Worm (Caenorhabditis elegans) whole organism, L4 larva: ENCODE measurements around the gene lin-15B.

Experiments
- F10B5.3 ChIP-seq: sonication (generic microtip); optimal IDR thresholded peaks from 2 replicates; lab custom pipeline; 2016; ENCODE audit warnings: mild to moderate bottlenecking, missing genetic modification characterization, missing compliant biosample characterization
- arid-1 ChIP-seq: fragments of 200-800 bp; sonication (Bioruptor generic); conservative IDR thresholded peaks from 2 replicates; pipeline ENCODE4 v1.3.6; 2022; ENCODE audit warnings: missing genetic modification reagents, missing genetic modification characterization, missing compliant biosample characterization
- attf-4 ChIP-seq: sonication (generic microtip); optimal IDR thresholded peaks from 3 replicates; lab custom pipeline; 2017; ENCODE audit warnings: missing biosample characterization, missing genetic modification characterization
- ctbp-1 ChIP-seq: fragments of 200-800 bp; sonication (Bioruptor generic); IDR thresholded peaks from 2 replicates; pipeline ENCODE4 v1.3.6; 2022; ENCODE audit warnings: missing genetic modification reagents, missing genetic modification characterization, missing compliant biosample characterization
- egl-27 ChIP-seq: sonication (generic microtip); optimal IDR thresholded peaks from 3 replicates; lab custom pipeline; 2017; ENCODE audit warnings: missing biosample characterization, missing genetic modification reagents, missing genetic modification characterization
- lin-29 ChIP-seq: fragments of 200-800 bp; sonication (Bioruptor generic); IDR thresholded peaks from 2 replicates; pipeline ENCODE4 v1.3.6; 2022; ENCODE audit warnings: missing genetic modification reagents, missing genetic modification characterization, missing compliant biosample characterization
- lsy-2 ChIP-seq, 2 experiments: fragments of 150-350 bp in 1 of 2; sonication (generic microtip) in 1 of 2; optimal IDR thresholded peaks; 2 replicates each; lab custom pipeline; 2014 to 2017; ENCODE audit warnings: missing biosample characterization in 2 of 2, missing genetic modification characterization in 2 of 2
- madf-9 ChIP-seq: fragments of 200-800 bp; sonication (Bioruptor generic); conservative IDR thresholded peaks from 2 replicates; pipeline ENCODE4 v1.3.6; 2022; ENCODE audit warnings: missing genetic modification reagents, missing genetic modification characterization, missing compliant biosample characterization
- nhr-10 ChIP-seq: fragments of 150-350 bp; optimal IDR thresholded peaks from 2 replicates; lab custom pipeline; 2014; ENCODE audit warnings: missing biosample characterization, missing genetic modification characterization
- skn-1 ChIP-seq: fragments of 150-350 bp; optimal IDR thresholded peaks from 2 replicates; lab custom pipeline; 2014; ENCODE audit warnings: missing biosample characterization, missing genetic modification characterization
- unc-130 ChIP-seq: sonication (generic microtip); optimal IDR thresholded peaks from 2 replicates; lab custom pipeline; 2016; ENCODE audit warnings: missing genetic modification reagents, missing genetic modification characterization, missing compliant biosample characterization
- unc-39 ChIP-seq: sonication (generic microtip); optimal IDR thresholded peaks from 2 replicates; lab custom pipeline; 2017; ENCODE audit warnings: missing biosample characterization, missing genetic modification characterization
- vab-7 ChIP-seq: fragments of 200-800 bp; sonication (Bioruptor generic); IDR thresholded peaks from 2 replicates; pipeline ENCODE4 v1.3.6; 2022; ENCODE audit warnings: missing genetic modification reagents, missing genetic modification characterization, missing compliant biosample characterization
- zfp-3 ChIP-seq: fragments of 200-800 bp; sonication (Bioruptor generic); conservative IDR thresholded peaks from 2 replicates; pipeline ENCODE4 v1.3.6; 2022; ENCODE audit warnings: missing genetic modification reagents, missing genetic modification characterization, missing compliant biosample characterization
- zip-2 ChIP-seq: fragments of 150-350 bp; optimal IDR thresholded peaks from 2 replicates; lab custom pipeline; 2014; ENCODE audit warnings: missing biosample characterization, missing genetic modification characterization
- ztf-11 ChIP-seq: fragments of 150-350 bp; optimal IDR thresholded peaks from 2 replicates; lab custom pipeline; 2014; ENCODE audit warnings: missing biosample characterization, missing genetic modification characterization

The lin-15B gene

ce11 chrX:15779503-15779902 is 53.6 kb downstream of the lin-15B start (continued):
- TF ChIP-seq lsy-2 (tag; optimal IDR thresholded peaks at IDR 0.05; lab: Kevin White, UChicago) (peak; percentile 34 to 89), nhr-10 (tag; lab: Kevin White, UChicago) (peak; percentile 43), egl-27 (tag; lab: Kevin White, UChicago) (no peak), F10B5.3 (no peak), unc-130 (GFP tag; lab: Kevin White, UChicago) (no peak), zfp-3 (GFP tag; lab: Robert Waterston, UW) (no peak), skn-1 (no peak), zip-2 (tag; lab: Kevin White, UChicago) (no peak), attf-4 (tag; lab: Kevin White, UChicago) (no peak), ctbp-1 (GFP tag; lab: Robert Waterston, UW) (0 out of 2 replicates have a peak, but pooled peaks have one; percentile 11), vab-7 (GFP tag; lab: Robert Waterston, UW) (no peak), unc-39 (tag; lab: Kevin White, UChicago) (no peak), arid-1 (GFP tag; lab: Robert Waterston, UW) (no peak), madf-9 (GFP tag; lab: Robert Waterston, UW) (no peak), lin-29 (GFP tag; lab: Robert Waterston, UW) (no peak), ztf-11 (no peak)
